Fruit fly (Drosophila melanogaster): Measurements from ENCODE around the gene CG4199.

DNA sequence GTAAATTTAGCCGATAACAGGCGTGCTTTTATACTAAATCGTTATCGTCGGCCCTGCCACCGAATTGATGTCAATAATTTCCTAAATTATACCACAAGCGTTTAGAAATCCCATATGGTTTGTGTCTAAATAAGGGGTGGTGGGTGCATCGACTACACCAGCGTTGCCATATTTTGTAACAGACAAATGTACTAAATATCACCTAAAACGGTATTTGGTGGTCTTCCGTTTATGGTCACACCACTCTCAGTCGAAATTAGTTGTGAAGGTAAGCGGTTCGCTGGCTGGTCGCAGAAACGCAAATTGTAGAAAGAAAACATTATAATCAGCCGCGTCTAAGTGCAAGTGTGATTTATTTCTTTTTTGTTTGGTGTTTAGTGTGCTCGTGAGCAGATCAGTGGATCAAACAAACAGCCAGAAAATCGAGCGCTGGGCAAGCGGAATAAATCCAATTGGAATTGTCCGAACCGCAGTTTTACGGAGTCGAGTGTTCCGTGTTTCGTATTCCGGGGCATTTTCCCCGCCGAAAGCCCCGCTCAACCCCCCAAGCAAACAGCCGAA lies 7.2 kb upstream of the CG4199 start, which contains the start of the genes CG16903 and Unc-76:
- TF ChIP-seq CG8301 (tag; optimal IDR thresholded peaks at IDR 0.05) (no peak), CG13204 (GFP tag; optimal IDR thresholded peaks at IDR 0.05) (peak; percentile 21), CG10348 (GFP tag; IDR thresholded peaks at IDR 0.05) (no peak), CG32121 (GFP tag; IDR thresholded peaks at IDR 0.05) (no peak), gl (tag; optimal IDR thresholded peaks at IDR 0.05) (no peak), CG17806 (tag; optimal IDR thresholded peaks at IDR 0.05) (no peak)

Data from whole organism, pupa.